Fruit fly (Drosophila melanogaster) whole organism, embryonic: ENCODE measurements around the gene jus.

ENCODE experiments used
- Atf-2 ChIP-seq: fragments of 200-800 bp; sonication (Bioruptor generic); optimal IDR thresholded peaks from 2 replicates; lab custom pipeline; 2016; ENCODE audit warnings: missing biosample characterization, missing genetic modification characterization
- Atf6 ChIP-seq: fragments of 200-800 bp; sonication (Bioruptor generic); IDR thresholded peaks from 2 replicates; pipeline ENCODE4 v1.3.6; 2022; ENCODE audit warnings: missing biosample characterization, missing genetic modification characterization
- CG10267 ChIP-seq: fragments of 200-800 bp; sonication (Bioruptor generic); optimal IDR thresholded peaks from 2 replicates; lab custom pipeline; 2018; ENCODE audit warnings: missing biosample characterization, mild to moderate bottlenecking, missing genetic modification characterization, moderate library complexity
- CG10431 ChIP-seq: fragments of 200-800 bp; sonication (Bioruptor generic); optimal IDR thresholded peaks from 3 replicates; lab custom pipeline; 2018; ENCODE audit warnings: missing biosample characterization, mild to moderate bottlenecking, missing genetic modification characterization
- CG11085 ChIP-seq: fragments of 200-800 bp; sonication (Bioruptor generic); IDR thresholded peaks from 2 replicates; pipeline ENCODE4 v1.3.6; 2022; ENCODE audit warnings: missing biosample characterization, missing genetic modification characterization
- CG11093 ChIP-seq: fragments of 200-800 bp; sonication (Bioruptor generic); IDR thresholded peaks from 3 replicates; pipeline ENCODE4 v1.3.6; 2022; ENCODE audit warnings: missing biosample characterization, missing genetic modification characterization
- CG11504 ChIP-seq: fragments of 200-800 bp; sonication (Bioruptor generic); optimal IDR thresholded peaks from 3 replicates; lab custom pipeline; 2019; ENCODE audit warnings: missing biosample characterization, mild to moderate bottlenecking, missing genetic modification characterization, moderate library complexity
- CG12104 ChIP-seq: fragments of 200-800 bp; sonication (Bioruptor generic); optimal IDR thresholded peaks from 3 replicates; lab custom pipeline; 2016; ENCODE audit warnings: missing biosample characterization, missing genetic modification characterization
- CG12219 ChIP-seq: fragments of 200-800 bp; sonication (Bioruptor generic); optimal IDR thresholded peaks from 3 replicates; lab custom pipeline; 2018; ENCODE audit warnings: missing biosample characterization, mild to moderate bottlenecking, missing genetic modification characterization
- CG12769 ChIP-seq: fragments of 200-800 bp; sonication (Bioruptor generic); optimal IDR thresholded peaks from 2 replicates; lab custom pipeline; 2019; ENCODE audit warnings: missing biosample characterization, mild to moderate bottlenecking, missing genetic modification characterization, moderate library complexity
- CG14667 ChIP-seq: fragments of 200-800 bp; sonication (Bioruptor generic); IDR thresholded peaks from 2 replicates; pipeline ENCODE4 v1.3.6; 2022; ENCODE audit warnings: missing biosample characterization, missing genetic modification characterization
- CG17186 ChIP-seq: fragments of 200-800 bp; sonication (Bioruptor generic); optimal IDR thresholded peaks from 3 replicates; lab custom pipeline; 2017; ENCODE audit warnings: missing biosample characterization, missing genetic modification reagents, missing genetic modification characterization
- CG17568 ChIP-seq: fragments of 200-800 bp; sonication (Bioruptor generic); optimal IDR thresholded peaks from 2 replicates; lab custom pipeline; 2018; ENCODE audit warnings: missing biosample characterization, mild to moderate bottlenecking, missing genetic modification characterization, moderate library complexity
- CG2875 ChIP-seq: fragments of 200-800 bp; sonication (Bioruptor generic); optimal IDR thresholded peaks from 2 replicates; lab custom pipeline; 2017; ENCODE audit warnings: missing biosample characterization, mild to moderate bottlenecking, missing genetic modification characterization, missing genetic modification reagents
- CG3065 ChIP-seq: fragments of 200-800 bp; sonication (Bioruptor generic); optimal IDR thresholded peaks from 2 replicates; lab custom pipeline; 2016; ENCODE audit warnings: missing biosample characterization, missing genetic modification characterization
- CG31224 ChIP-seq: fragments of 200-800 bp; sonication (Bioruptor generic); IDR thresholded peaks from 2 replicates; pipeline ENCODE4 v1.3.6; 2022; ENCODE audit warnings: missing biosample characterization, missing genetic modification characterization
- CG3163 ChIP-seq: fragments of 200-800 bp; sonication (Bioruptor generic); optimal IDR thresholded peaks from 3 replicates; lab custom pipeline; 2016; ENCODE audit warnings: missing biosample characterization, missing genetic modification characterization
- CG43689 ChIP-seq: fragments of 200-800 bp; sonication (Bioruptor generic); IDR thresholded peaks from 2 replicates; pipeline ENCODE4 v1.3.6; 2022; ENCODE audit warnings: missing biosample characterization, missing genetic modification characterization
- CG8281 ChIP-seq: fragments of 200-800 bp; sonication (Bioruptor generic); optimal IDR thresholded peaks from 2 replicates; lab custom pipeline; 2018; ENCODE audit warnings: missing biosample characterization, mild to moderate bottlenecking, missing genetic modification characterization, moderate library complexity
- CG8765 ChIP-seq: fragments of 200-800 bp; sonication (Bioruptor generic); IDR thresholded peaks from 2 replicates; pipeline ENCODE4 v1.3.6; 2022; ENCODE audit warnings: missing biosample characterization, missing genetic modification characterization
- CG8944 ChIP-seq: fragments of 200-800 bp; sonication (Bioruptor generic); optimal IDR thresholded peaks from 3 replicates; lab custom pipeline; 2016; ENCODE audit warnings: missing biosample characterization, missing genetic modification characterization
- E2f2 ChIP-seq: fragments of 200-800 bp; sonication (Bioruptor generic); IDR thresholded peaks from 2 replicates; pipeline ENCODE4 v1.3.6; 2022; ENCODE audit warnings: missing biosample characterization, missing genetic modification characterization
- NFAT ChIP-seq: fragments of 200-800 bp; sonication (Bioruptor generic); IDR thresholded peaks from 2 replicates; pipeline ENCODE4 v1.3.6; 2022; ENCODE audit warnings: missing biosample characterization, missing genetic modification characterization
- Neu2 ChIP-seq: fragments of 200-800 bp; sonication (Bioruptor generic); optimal IDR thresholded peaks from 3 replicates; lab custom pipeline; 2016; ENCODE audit warnings: missing biosample characterization, missing genetic modification characterization, borderline replicate concordance
- Optix ChIP-seq: fragments of 200-800 bp; sonication (Bioruptor generic); IDR thresholded peaks from 3 replicates; pipeline ENCODE4 v1.3.6; 2022; ENCODE audit warnings: missing biosample characterization, missing genetic modification characterization
- abd-A ChIP-seq: fragments of 200-800 bp; sonication (Bioruptor generic); optimal IDR thresholded peaks from 3 replicates; lab custom pipeline; 2019; ENCODE audit warnings: missing biosample characterization, mild to moderate bottlenecking, missing genetic modification characterization, moderate library complexity
- bab2 ChIP-seq: fragments of 200-800 bp; sonication (Bioruptor generic); optimal IDR thresholded peaks from 2 replicates; lab custom pipeline; 2016; ENCODE audit warnings: missing biosample characterization, missing genetic modification characterization
- cad ChIP-seq: fragments of >200 bp; optimal IDR thresholded peaks from 2 replicates; lab custom pipeline; 2017; ENCODE audit warnings: missing biosample characterization, missing genetic modification characterization
- caup ChIP-seq: fragments of 200-800 bp; sonication (Bioruptor generic); optimal IDR thresholded peaks from 3 replicates; lab custom pipeline; 2017; ENCODE audit warnings: missing biosample characterization, mild to moderate bottlenecking, missing genetic modification characterization, moderate library complexity; ENCODE audit not compliant: severe bottlenecking
- chif ChIP-seq, 2 experiments: fragments of 200-800 bp; sonication (Bioruptor generic); optimal IDR thresholded peaks; 3 replicates each; lab custom pipeline; 2016; ENCODE audit warnings: missing biosample characterization in 2 of 2, missing genetic modification characterization in 2 of 2
- fu2 ChIP-seq: fragments of 200-800 bp; sonication (Bioruptor generic); optimal IDR thresholded peaks from 2 replicates; lab custom pipeline; 2016; ENCODE audit warnings: missing biosample characterization, missing genetic modification characterization
- gcm2 ChIP-seq: fragments of 200-800 bp; sonication (Bioruptor generic); optimal IDR thresholded peaks from 2 replicates; lab custom pipeline; 2016; ENCODE audit warnings: missing biosample characterization, missing genetic modification characterization
- gsb-n ChIP-seq: fragments of 200-800 bp; sonication (Bioruptor generic); optimal IDR thresholded peaks from 3 replicates; lab custom pipeline; 2018; ENCODE audit warnings: missing biosample characterization, mild to moderate bottlenecking, missing genetic modification characterization
- ham ChIP-seq: fragments of 200-800 bp; sonication (Bioruptor generic); IDR thresholded peaks from 2 replicates; pipeline ENCODE4 v1.3.6; 2022; ENCODE audit warnings: missing biosample characterization, missing genetic modification characterization
- nerfin-2 ChIP-seq: fragments of 200-800 bp; sonication (Bioruptor generic); IDR thresholded peaks from 2 replicates; pipeline ENCODE4 v1.3.6; 2022; ENCODE audit warnings: missing biosample characterization, missing genetic modification characterization; ENCODE audit not compliant: partially characterized antibody
- nom ChIP-seq: fragments of 200-800 bp; sonication (Bioruptor generic); optimal IDR thresholded peaks from 2 replicates; lab custom pipeline; 2017; ENCODE audit warnings: missing biosample characterization, missing genetic modification characterization, mild to moderate bottlenecking, moderate library complexity, missing genetic modification reagents
- pan ChIP-seq, 4 experiments: fragments of >200 bp in 3 of 4; fragments of 200-800 bp in 1 of 4; sonication (Bioruptor generic) in 1 of 4; optimal IDR thresholded peaks in 3 of 4; IDR thresholded peaks in 1 of 4; 2 replicates each; pipeline versions ENCODE4 v1.3.6 to Lab custom; 2017 to 2022; ENCODE audit warnings: missing biosample characterization in 2 of 4, missing genetic modification characterization in 2 of 4, mixed read lengths in 1 of 4
- ranshi ChIP-seq: fragments of 200-800 bp; sonication (Bioruptor generic); IDR thresholded peaks from 2 replicates; pipeline ENCODE4 v1.3.6; 2022; ENCODE audit warnings: missing biosample characterization, missing genetic modification characterization
- repo ChIP-seq: fragments of 200-800 bp; sonication (Bioruptor generic); optimal IDR thresholded peaks from 2 replicates; lab custom pipeline; 2016; ENCODE audit warnings: missing biosample characterization, missing genetic modification characterization
- sd ChIP-seq: fragments of 200-800 bp; sonication (Bioruptor generic); optimal IDR thresholded peaks from 3 replicates; lab custom pipeline; 2018; ENCODE audit warnings: missing biosample characterization, mild to moderate bottlenecking, missing genetic modification characterization, moderate library complexity
- seq ChIP-seq: fragments of 200-800 bp; sonication (Bioruptor generic); IDR thresholded peaks from 2 replicates; pipeline ENCODE4 v1.3.6; 2022; ENCODE audit warnings: missing biosample characterization, missing genetic modification characterization
- sima ChIP-seq: fragments of 200-800 bp; sonication (Bioruptor generic); optimal IDR thresholded peaks from 2 replicates; lab custom pipeline; 2016; ENCODE audit warnings: missing biosample characterization, missing genetic modification characterization
- so ChIP-seq: fragments of 200-800 bp; sonication (Bioruptor generic); IDR thresholded peaks from 3 replicates; pipeline ENCODE4 v1.3.6; 2022; ENCODE audit warnings: missing biosample characterization, missing genetic modification characterization
- sug ChIP-seq: fragments of 200-800 bp; optimal IDR thresholded peaks from 2 replicates; lab custom pipeline; 2019; ENCODE audit warnings: missing biosample characterization, mild to moderate bottlenecking, missing genetic modification characterization, moderate library complexity
- tin ChIP-seq: fragments of 200-800 bp; sonication (Bioruptor generic); optimal IDR thresholded peaks from 3 replicates; lab custom pipeline; 2016; ENCODE audit warnings: missing biosample characterization, missing genetic modification characterization
- unc-4 ChIP-seq: fragments of 200-800 bp; sonication (Bioruptor generic); IDR thresholded peaks from 2 replicates; pipeline ENCODE4 v1.3.6; 2022; ENCODE audit warnings: missing biosample characterization, missing genetic modification characterization; ENCODE audit not compliant: partially characterized antibody
- z ChIP-seq: fragments of 200-800 bp; sonication (Bioruptor generic); IDR thresholded peaks from 3 replicates; pipeline ENCODE4 v1.3.6; 2022; ENCODE audit warnings: missing biosample characterization, missing genetic modification characterization
- zen ChIP-seq: fragments of 200-800 bp; sonication (Bioruptor generic); optimal IDR thresholded peaks from 3 replicates; lab custom pipeline; 2018; ENCODE audit warnings: missing biosample characterization, mild to moderate bottlenecking, missing genetic modification characterization, moderate library complexity

Gene jus

dm6 chr3R:29122817-29123611 is 71.8 kb downstream of the jus start, which contains the start of the genes yem and Ctl2 (continued):
- no peak; the same call in 1 of the 2 replicates for TF ChIP-seq ham (GFP tag; lab: Robert Waterston, UW)
- peak; percentile 2 for TF ChIP-seq sima
- peak; percentile 86 for TF ChIP-seq fu2 (GFP tag; lab: Kevin White, UChicago)
- TF ChIP-seq CG8944 (GFP tag; lab: Kevin White, UChicago), result peak; percentile 72
- peak; percentile 46 for TF ChIP-seq gcm2
- TF ChIP-seq Atf6 (GFP tag; lab: Robert Waterston, UW), result 0 out of 2 replicates have a peak, but pooled peaks have one; percentile 8
- no peak for TF ChIP-seq CG17568
- TF ChIP-seq Atf-2, result peak; percentile 80
- peak; percentile 81 for TF ChIP-seq bab2 (GFP tag; lab: Kevin White, UChicago)
- peak; percentile 75 to 84 for TF ChIP-seq chif (GFP tag; optimal IDR thresholded peaks at IDR 0.05; lab: Kevin White, UChicago)
- TF ChIP-seq zen (tag; lab: Kevin White, UChicago), result peak; percentile 40
- TF ChIP-seq nom, result peak; percentile 16
- TF ChIP-seq seq, result no peak
- no peak; the same call in none of the 2 replicates for TF ChIP-seq CG31224 (GFP tag; lab: Robert Waterston, UW)
- peak; percentile 48 for TF ChIP-seq CG12769 (tag; lab: Kevin White, UChicago)
- peak; percentile 100 for TF ChIP-seq sd
- peak; percentile 61 for TF ChIP-seq CG11085 (GFP tag; lab: Robert Waterston, UW)
- peak; percentile 70 for TF ChIP-seq caup (GFP tag; lab: Kevin White, UChicago)
- peak; percentile 6 for TF ChIP-seq CG8281 (tag; lab: Kevin White, UChicago)
- no peak for TF ChIP-seq cad
- no peak for TF ChIP-seq z (GFP tag; lab: Robert Waterston, UW)
- peak; percentile 76 for TF ChIP-seq sug (tag; lab: Kevin White, UChicago)
- no peak for TF ChIP-seq CG2875 (GFP tag; lab: Kevin White, UChicago)
- peak; percentile 95 for TF ChIP-seq CG10267
- TF ChIP-seq NFAT (GFP tag; lab: Robert Waterston, UW), result peak; percentile 89
- TF ChIP-seq CG3163 (GFP tag; lab: Kevin White, UChicago), result peak; percentile 72
- no peak for TF ChIP-seq CG11504 (tag; lab: Kevin White, UChicago)
- peak; percentile 38; the same call in 1 of the 3 replicates for TF ChIP-seq so (GFP tag; lab: Robert Waterston, UW)
- TF ChIP-seq CG12219 (GFP tag; lab: Kevin White, UChicago), result peak; percentile 43
- TF ChIP-seq CG11093 (GFP tag; lab: Robert Waterston, UW), result no peak; the same call in 2 of the 3 replicates
- TF ChIP-seq nerfin-2 (GFP tag; lab: Robert Waterston, UW), result no peak
- TF ChIP-seq unc-4, result no peak
- TF ChIP-seq abd-A (tag; lab: Kevin White, UChicago), result no peak
- peak; percentile 68 for TF ChIP-seq CG17186 (GFP tag; lab: Kevin White, UChicago)
- TF ChIP-seq ranshi (GFP tag; lab: Robert Waterston, UW), result peak; percentile 59; the same call in 1 of the 2 replicates
- TF ChIP-seq CG12104, result peak; percentile 52
- TF ChIP-seq pan (optimal IDR thresholded peaks at IDR 0.05; lab: Kevin White, UChicago), result no peak
- peak in 1 of 2 experiments; percentile 9 for TF ChIP-seq pan (GFP tag; optimal IDR thresholded peaks at IDR 0.05 in 1 of 2, IDR thresholded peaks at IDR 0.05 in 1 of 2)
- TF ChIP-seq CG43689 (GFP tag; lab: Robert Waterston, UW), result no peak
- no peak for TF ChIP-seq Optix (GFP tag; lab: Robert Waterston, UW)
- TF ChIP-seq repo, result peak; percentile 37
- peak; percentile 62 for TF ChIP-seq CG14667
- no peak for TF ChIP-seq CG10431
- TF ChIP-seq Neu2, result peak; percentile 45
- TF ChIP-seq CG3065 (GFP tag; lab: Kevin White, UChicago), result peak; percentile 37
- TF ChIP-seq tin (GFP tag; lab: Kevin White, UChicago), result peak; percentile 84
- 0 out of 2 replicates have a peak, but pooled peaks have one; percentile 7 for TF ChIP-seq CG8765 (GFP tag; lab: Robert Waterston, UW)
- TF ChIP-seq gsb-n (tag; lab: Kevin White, UChicago), result peak; percentile 35
- TF ChIP-seq E2f2 (GFP tag; lab: Robert Waterston, UW), result no peak; the same call in none of the 2 replicates
